Worm (Caenorhabditis elegans) whole organism, L2 larva: ENCODE data around the gene math-25.
A peak's percentile ranks its signal among the peaks of the same experiment; 100 is the strongest.
"Not testable (repeated sequence)": the region's sequence is repeated elsewhere in the genome, so short reads cannot be mapped to it uniquely, and the experiment has no call there.

Experiments used
- C34F6.9 ChIP-seq: fragments of 150-350 bp; optimal IDR thresholded peaks from 2 replicates; lab custom pipeline; 2014; ENCODE audit warnings: missing biosample characterization, missing genetic modification characterization
- R02D3.7 ChIP-seq: fragments of 150-350 bp; optimal IDR thresholded peaks from 2 replicates; lab custom pipeline; 2014; ENCODE audit warnings: missing biosample characterization, missing genetic modification characterization
- Y55F3AM.14 ChIP-seq: fragments of 200-800 bp; sonication (Bioruptor generic); optimal IDR thresholded peaks from 2 replicates; lab custom pipeline; 2018; ENCODE audit warnings: mild to moderate bottlenecking, missing genetic modification characterization, missing compliant biosample characterization
- ama-1 ChIP-seq: fragments of 150-350 bp; optimal IDR thresholded peaks from 2 replicates; lab custom pipeline; 2018; ENCODE audit warnings: inconsistent platforms
- ceh-16 ChIP-seq: fragments of 150-350 bp; optimal IDR thresholded peaks from 2 replicates; lab custom pipeline; 2014; ENCODE audit warnings: missing biosample characterization, missing genetic modification characterization
- ceh-82 ChIP-seq: fragments of 150-350 bp; optimal IDR thresholded peaks from 2 replicates; lab custom pipeline; 2014; ENCODE audit warnings: missing biosample characterization, missing genetic modification characterization
- dmd-4 ChIP-seq: sonication (generic microtip); optimal IDR thresholded peaks from 2 replicates; lab custom pipeline; 2017; ENCODE audit warnings: missing biosample characterization, missing genetic modification characterization
- egl-27 ChIP-seq: sonication (generic microtip); optimal IDR thresholded peaks from 3 replicates; lab custom pipeline; 2017; ENCODE audit warnings: missing biosample characterization, missing genetic modification reagents, missing genetic modification characterization
- elt-3 ChIP-seq: sonication (generic microtip); optimal IDR thresholded peaks from 2 replicates; lab custom pipeline; 2017; ENCODE audit warnings: missing biosample characterization, missing genetic modification characterization
- fos-1 ChIP-seq: fragments of 150-350 bp; optimal IDR thresholded peaks from 2 replicates; lab custom pipeline; 2014; ENCODE audit warnings: missing biosample characterization, missing genetic modification characterization
- lin-11 ChIP-seq: fragments of 150-350 bp; sonication (generic microtip); optimal IDR thresholded peaks from 2 replicates; lab custom pipeline; 2014; ENCODE audit warnings: missing biosample characterization, missing genetic modification characterization, inconsistent platforms, mixed read lengths
- lin-13 ChIP-seq: fragments of 150-350 bp; optimal IDR thresholded peaks from 2 replicates; lab custom pipeline; 2014; ENCODE audit warnings: missing biosample characterization, missing genetic modification reagents, missing genetic modification characterization
- lsy-2 ChIP-seq, 2 experiments: fragments of 150-350 bp in 1 of 2; sonication (generic microtip) in 1 of 2; optimal IDR thresholded peaks; 2 replicates each; lab custom pipeline; 2014 to 2017; ENCODE audit warnings: missing biosample characterization in 2 of 2, missing genetic modification characterization in 2 of 2
- mab-5 ChIP-seq: fragments of 150-350 bp; optimal IDR thresholded peaks from 2 replicates; lab custom pipeline; 2014; ENCODE audit warnings: missing biosample characterization, missing genetic modification characterization
- nhr-10 ChIP-seq: sonication (generic microtip); optimal IDR thresholded peaks from 2 replicates; lab custom pipeline; 2017; ENCODE audit warnings: missing biosample characterization, missing genetic modification characterization
- nhr-11 ChIP-seq: fragments of 150-350 bp; optimal IDR thresholded peaks from 2 replicates; lab custom pipeline; 2014; ENCODE audit warnings: missing biosample characterization, missing genetic modification characterization
- nhr-21 ChIP-seq: fragments of 150-350 bp; optimal IDR thresholded peaks from 2 replicates; lab custom pipeline; 2014; ENCODE audit warnings: missing biosample characterization, missing genetic modification characterization
- nhr-23 ChIP-seq: fragments of 150-350 bp; optimal IDR thresholded peaks from 2 replicates; lab custom pipeline; 2014; ENCODE audit warnings: missing biosample characterization, missing genetic modification reagents, missing genetic modification characterization
- nhr-237 ChIP-seq: fragments of 150-350 bp; optimal IDR thresholded peaks from 2 replicates; lab custom pipeline; 2014; ENCODE audit warnings: missing biosample characterization, missing genetic modification characterization
- nhr-6 ChIP-seq: fragments of 150-350 bp; optimal IDR thresholded peaks from 2 replicates; lab custom pipeline; 2014; ENCODE audit warnings: missing biosample characterization, missing genetic modification characterization
- nhr-77 ChIP-seq: fragments of 150-350 bp; optimal IDR thresholded peaks from 2 replicates; lab custom pipeline; 2014; ENCODE audit warnings: missing biosample characterization, missing genetic modification characterization
- peb-1 ChIP-seq: fragments of 150-350 bp; optimal IDR thresholded peaks from 2 replicates; lab custom pipeline; 2014; ENCODE audit warnings: missing biosample characterization, missing genetic modification characterization
- skn-1 ChIP-seq: sonication (generic microtip); optimal IDR thresholded peaks from 2 replicates; lab custom pipeline; 2017; ENCODE audit warnings: missing biosample characterization, missing genetic modification characterization
- sma-3 ChIP-seq: sonication (generic microtip); optimal IDR thresholded peaks from 2 replicates; lab custom pipeline; 2016; ENCODE audit warnings: missing genetic modification reagents, missing genetic modification characterization, missing compliant biosample characterization
- snpc-4 ChIP-seq: fragments of 150-350 bp; optimal IDR thresholded peaks from 2 replicates; lab custom pipeline; 2014; ENCODE audit warnings: missing biosample characterization, missing genetic modification characterization
- unc-39 ChIP-seq: fragments of 150-350 bp; optimal IDR thresholded peaks from 2 replicates; lab custom pipeline; 2014; ENCODE audit warnings: missing biosample characterization, missing genetic modification characterization
- unc-55 ChIP-seq: fragments of 150-350 bp; sonication (generic microtip); optimal IDR thresholded peaks from 3 replicates; lab custom pipeline; 2014; ENCODE audit warnings: missing biosample characterization, missing genetic modification reagents, missing genetic modification characterization
- ztf-11 ChIP-seq: sonication (generic microtip); optimal IDR thresholded peaks from 2 replicates; lab custom pipeline; 2017; ENCODE audit warnings: missing biosample characterization, missing genetic modification characterization
- ztf-4 ChIP-seq: fragments of 150-350 bp; optimal IDR thresholded peaks from 2 replicates; lab custom pipeline; 2014; ENCODE audit warnings: missing biosample characterization, missing genetic modification characterization

Gene math-25

ce11 chrII:1852503-1852902, 43.4 kb upstream of the math-25 start, which contains the start of gene C52E2.2:
Gene C52E2.2, plus strand, starts transcription at chrII:1852803.
- TF ChIP-seq unc-39 (tag; lab: Kevin White, UChicago) (no peak), ama-1 (lab: Kevin White, UChicago) (no peak), ceh-82 (no peak), dmd-4 (tag; lab: Kevin White, UChicago) (no peak), egl-27 (no peak), sma-3 (no peak), nhr-77 (no peak), mab-5 (tag; lab: Kevin White, UChicago) (no peak), nhr-21 (tag; lab: Kevin White, UChicago) (no peak), lsy-2 (tag; optimal IDR thresholded peaks at IDR 0.05; lab: Kevin White, UChicago) (no peak), nhr-237 (tag; lab: Kevin White, UChicago) (no peak), ztf-4 (tag; lab: Kevin White, UChicago) (no peak)

DNA sequence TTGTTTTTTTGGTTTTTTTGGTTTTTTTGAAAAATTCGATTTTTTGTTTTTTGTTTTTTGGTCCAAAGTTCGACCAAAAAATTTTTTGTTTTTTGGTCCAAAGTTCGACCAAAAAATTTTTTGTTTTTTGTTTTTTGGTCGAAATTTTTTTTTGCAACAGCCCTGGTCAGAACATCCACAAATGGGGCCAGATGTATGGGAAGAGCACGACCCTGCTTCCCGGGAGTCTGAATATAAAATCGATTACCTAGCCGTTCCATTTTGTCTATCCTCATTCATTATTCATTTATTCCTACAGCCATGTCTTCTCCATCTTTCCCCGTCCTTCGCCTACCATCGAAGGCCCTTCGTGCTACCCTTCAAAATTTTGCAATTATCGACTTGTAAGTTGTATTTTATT, 41.8 kb upstream of the math-25 start, which contains the start of gene fbxb-95:
TSS of gene fbxb-95 (plus strand) at position 301 of the 400 bp plus-strand sequence.
- not testable (repeated sequence) for TF ChIP-seq ceh-16 (tag; lab: Kevin White, UChicago); C34F6.9; nhr-11

ce11 chrII:1861285-1861793, 34.5 kb upstream of the math-25 start, which contains the start of gene C16C4.18:
Gene C16C4.18, minus strand, starts transcription at chrII:1861335.
- not testable (repeated sequence) for TF ChIP-seq fos-1 (tag; lab: Kevin White, UChicago); Y55F3AM.14 (GFP tag; lab: Kevin White, UChicago); nhr-11

ce11 chrII:1862334-1862733, 33.5 kb upstream of the math-25 start, which contains the start of gene fbxb-98:
Gene fbxb-98, plus strand, starts transcription at chrII:1862634.
- TF ChIP-seq C34F6.9; R02D3.7 (tag; lab: Kevin White, UChicago); skn-1: not testable (repeated sequence)

ce11 chrII:1864278-1864677, 31.6 kb upstream of the math-25 start, which contains the start of gene C16C4.17:
Gene C16C4.17, plus strand, starts transcription at chrII:1864578.
- TF ChIP-seq nhr-23 (tag; lab: Kevin White, UChicago) (no peak), R02D3.7 (tag; lab: Kevin White, UChicago) (no peak), Y55F3AM.14 (GFP tag; lab: Kevin White, UChicago) (no peak), ama-1 (lab: Kevin White, UChicago) (no peak), skn-1 (no peak), lin-13 (GFP tag; lab: Kevin White, UChicago) (no peak)

- TF ChIP-seq nhr-6 (tag; lab: Kevin White, UChicago) (no peak), fos-1 (tag; lab: Kevin White, UChicago) (peak; percentile 50), dmd-4 (tag; lab: Kevin White, UChicago) (no peak), ztf-11 (no peak)
Measured at ce11 chrII:1865683-1866431, 30.0 kb upstream of the math-25 start, which contains the start of gene math-15. Gene math-15, plus strand, starts transcription at chrII:1866381.

DNA sequence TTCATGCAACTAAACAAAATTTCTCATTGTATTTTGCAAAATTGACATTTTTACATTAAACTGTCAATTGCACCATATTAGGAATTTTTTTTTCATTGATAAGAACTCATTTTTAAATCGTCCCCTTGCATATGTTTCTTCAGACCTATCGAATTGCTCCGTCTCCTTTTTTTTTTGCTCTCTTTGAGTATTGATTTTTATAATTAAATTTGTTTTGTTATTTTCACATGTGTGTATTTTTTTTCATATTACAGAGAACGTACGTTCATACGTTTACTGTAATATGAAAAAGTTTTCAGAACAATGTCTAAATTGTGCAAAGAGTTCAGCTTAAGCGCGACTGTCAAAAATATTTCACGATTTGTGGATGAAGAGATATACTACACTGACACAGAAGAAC, 26.7 kb upstream of the math-25 start, which contains the start of gene math-14:
TSS of gene math-14 (plus strand) at position 301 of the 400 bp plus-strand sequence.
- TF ChIP-seq nhr-77 (no peak), snpc-4 (tag; lab: Kevin White, UChicago) (no peak), C34F6.9 (no peak), lin-11 (tag; lab: Kevin White, UChicago) (no peak), nhr-11 (no peak), nhr-21 (tag; lab: Kevin White, UChicago) (no peak), elt-3 (tag; lab: Kevin White, UChicago) (no peak), mab-5 (tag; lab: Kevin White, UChicago) (no peak), nhr-10 (tag; lab: Kevin White, UChicago) (no peak), unc-55 (no peak), ceh-16 (tag; lab: Kevin White, UChicago) (no peak), lin-13 (GFP tag; lab: Kevin White, UChicago) (no peak), skn-1 (no peak), sma-3 (no peak), ztf-11 (no peak), peb-1 (tag; lab: Kevin White, UChicago) (no peak)
